Worm (Caenorhabditis elegans) whole organism, L1 larva: Measurements from ENCODE around the gene F25F2.1.

ENCODE experiments used
- C04F5.9 ChIP-seq: sonication (generic microtip); optimal IDR thresholded peaks from 2 replicates; lab custom pipeline; 2016; ENCODE audit warnings: missing genetic modification characterization, missing compliant biosample characterization
- C16A3.4 ChIP-seq: fragments of 150-350 bp; optimal IDR thresholded peaks from 2 replicates; lab custom pipeline; 2014; ENCODE audit warnings: missing biosample characterization, missing genetic modification characterization
- C34B4.2 ChIP-seq: sonication (generic microtip); optimal IDR thresholded peaks from 2 replicates; lab custom pipeline; 2017; ENCODE audit warnings: mild to moderate bottlenecking, missing genetic modification characterization, missing compliant biosample characterization
- F16B12.6 ChIP-seq: fragments of 150-350 bp; optimal IDR thresholded peaks from 2 replicates; lab custom pipeline; 2014; ENCODE audit warnings: missing biosample characterization, missing genetic modification characterization
- aly-2 ChIP-seq: fragments of 150-350 bp; optimal IDR thresholded peaks from 2 replicates; lab custom pipeline; 2014; ENCODE audit warnings: missing biosample characterization, missing genetic modification characterization
- ceh-63 ChIP-seq: fragments of 200-800 bp; sonication (Bioruptor generic); optimal IDR thresholded peaks from 2 replicates; lab custom pipeline; 2018; ENCODE audit warnings: mild to moderate bottlenecking, missing genetic modification characterization, missing compliant biosample characterization
- ceh-8 ChIP-seq: fragments of 200-800 bp; sonication (Bioruptor generic); optimal IDR thresholded peaks from 2 replicates; lab custom pipeline; 2018; ENCODE audit warnings: mild to moderate bottlenecking, missing genetic modification characterization, moderate library complexity, missing compliant biosample characterization
- ceh-82 ChIP-seq, 3 experiments: fragments of 150-350 bp in 1 of 3; sonication (generic microtip) in 2 of 3; optimal IDR thresholded peaks; 2 replicates each; lab custom pipeline; 2014 to 2017; ENCODE audit warnings: missing biosample characterization in 3 of 3, missing genetic modification characterization in 3 of 3
- ceh-88 ChIP-seq: fragments of 200-800 bp; sonication (Bioruptor generic); IDR thresholded peaks from 2 replicates; pipeline ENCODE4 v1.3.6; 2022; ENCODE audit warnings: missing genetic modification characterization, missing compliant biosample characterization
- ces-1 ChIP-seq: fragments of 150-350 bp; optimal IDR thresholded peaks from 2 replicates; lab custom pipeline; 2014; ENCODE audit warnings: missing biosample characterization, missing genetic modification reagents, missing genetic modification characterization
- dpl-1 ChIP-seq, 3 experiments: fragments of 150-350 bp in 2 of 3; sonication (generic microtip) in 1 of 3; optimal IDR thresholded peaks; 2 replicates each; lab custom pipeline; 2014 to 2017; ENCODE audit warnings: missing biosample characterization in 3 of 3, missing genetic modification characterization in 3 of 3, missing genetic modification reagents in 3 of 3
- dsc-1 ChIP-seq: sonication (generic microtip); optimal IDR thresholded peaks from 2 replicates; lab custom pipeline; 2016; ENCODE audit warnings: mild to moderate bottlenecking, missing genetic modification characterization, missing compliant biosample characterization
- efl-1 ChIP-seq, 4 experiments: fragments of 150-350 bp; optimal IDR thresholded peaks in 3 of 4; peaks in 1 of 4; 1 replicate in 1 of 4; 2 replicates in 3 of 4; lab custom pipeline; 2014; ENCODE audit warnings: missing biosample characterization in 2 of 4, missing genetic modification characterization in 2 of 4, missing genetic modification reagents in 2 of 4
- efl-3 ChIP-seq: fragments of 200-800 bp; sonication (Bioruptor generic); optimal IDR thresholded peaks from 2 replicates; lab custom pipeline; 2018; ENCODE audit warnings: mild to moderate bottlenecking, missing genetic modification characterization, missing compliant biosample characterization
- elt-2 ChIP-seq: sonication (generic microtip); optimal IDR thresholded peaks from 2 replicates; lab custom pipeline; 2016; ENCODE audit warnings: missing genetic modification characterization, mild to moderate bottlenecking, inconsistent platforms, missing compliant biosample characterization, missing genetic modification reagents
- elt-3 ChIP-seq, 6 experiments: fragments of 150-350 bp in 1 of 6; sonication (generic microtip); optimal IDR thresholded peaks; 2 replicates each; lab custom pipeline; 2017 to 2018; ENCODE audit warnings: missing biosample characterization in 6 of 6, missing genetic modification characterization in 6 of 6, inconsistent platforms in 1 of 6
- ets-5 ChIP-seq: fragments of 200-800 bp; sonication (Bioruptor generic); IDR thresholded peaks from 2 replicates; pipeline ENCODE4 v1.3.6; 2022; ENCODE audit warnings: missing genetic modification characterization, missing compliant biosample characterization
- fkh-10 ChIP-seq: sonication (generic microtip); optimal IDR thresholded peaks from 2 replicates; lab custom pipeline; 2017; ENCODE audit warnings: missing biosample characterization, missing genetic modification reagents, missing genetic modification characterization
- fkh-4 ChIP-seq: sonication (generic microtip); optimal IDR thresholded peaks from 2 replicates; lab custom pipeline; 2016; ENCODE audit warnings: missing compliant biosample characterization, missing genetic modification characterization, borderline replicate concordance
- hlh-4 ChIP-seq: sonication (generic microtip); optimal IDR thresholded peaks from 2 replicates; lab custom pipeline; 2016; ENCODE audit warnings: mild to moderate bottlenecking, missing genetic modification characterization, missing compliant biosample characterization
- hpl-2 ChIP-seq: fragments of 150-350 bp; optimal IDR thresholded peaks from 2 replicates; lab custom pipeline; 2014; ENCODE audit warnings: missing biosample characterization, missing genetic modification reagents, missing genetic modification characterization
- irx-1 ChIP-seq: sonication (generic microtip); optimal IDR thresholded peaks from 2 replicates; lab custom pipeline; 2016; ENCODE audit warnings: missing genetic modification characterization, missing compliant biosample characterization
- jun-1 ChIP-seq: fragments of 150-350 bp; optimal IDR thresholded peaks from 2 replicates; lab custom pipeline; 2014; ENCODE audit warnings: missing biosample characterization, missing genetic modification reagents, missing genetic modification characterization
- lin-13 ChIP-seq: fragments of 150-350 bp; optimal IDR thresholded peaks from 2 replicates; lab custom pipeline; 2014; ENCODE audit warnings: missing biosample characterization, missing genetic modification reagents, missing genetic modification characterization
- lin-14 ChIP-seq: fragments of 200-800 bp; sonication (Bioruptor generic); optimal IDR thresholded peaks from 2 replicates; lab custom pipeline; 2018; ENCODE audit warnings: mild to moderate bottlenecking, missing genetic modification characterization, moderate library complexity, missing compliant biosample characterization
- mab-9 ChIP-seq: fragments of 200-800 bp; sonication (Bioruptor generic); IDR thresholded peaks from 2 replicates; pipeline ENCODE4 v1.3.6; 2022; ENCODE audit warnings: missing genetic modification reagents, missing genetic modification characterization, missing compliant biosample characterization
- mef-2 ChIP-seq: fragments of 150-350 bp; optimal IDR thresholded peaks from 2 replicates; lab custom pipeline; 2014; ENCODE audit warnings: missing biosample characterization, missing genetic modification characterization
- mep-1 ChIP-seq: fragments of 150-350 bp; optimal IDR thresholded peaks from 2 replicates; lab custom pipeline; 2014; ENCODE audit warnings: missing biosample characterization, missing genetic modification characterization
- nhr-11 ChIP-seq: fragments of 150-350 bp; optimal IDR thresholded peaks from 2 replicates; lab custom pipeline; 2014; ENCODE audit warnings: missing biosample characterization, missing genetic modification characterization
- nhr-19 ChIP-seq: fragments of 200-800 bp; sonication (Bioruptor generic); conservative IDR thresholded peaks from 2 replicates; pipeline ENCODE4 v1.3.6; 2022; ENCODE audit warnings: missing genetic modification characterization, missing compliant biosample characterization
- nhr-20 ChIP-seq: sonication (generic microtip); optimal IDR thresholded peaks from 2 replicates; lab custom pipeline; 2016; ENCODE audit warnings: mild to moderate bottlenecking, missing genetic modification characterization, missing compliant biosample characterization
- nhr-237 ChIP-seq: fragments of 150-350 bp; optimal IDR thresholded peaks from 2 replicates; lab custom pipeline; 2014; ENCODE audit warnings: missing biosample characterization, missing genetic modification characterization
- nhr-28 ChIP-seq: fragments of 150-350 bp; optimal IDR thresholded peaks from 2 replicates; lab custom pipeline; 2014; ENCODE audit warnings: missing biosample characterization, missing genetic modification characterization
- nhr-47 ChIP-seq: sonication (generic microtip); optimal IDR thresholded peaks from 2 replicates; lab custom pipeline; 2016; ENCODE audit warnings: mild to moderate bottlenecking, missing genetic modification characterization, moderate library complexity, missing compliant biosample characterization
- nhr-71 ChIP-seq: sonication (generic microtip); optimal IDR thresholded peaks from 2 replicates; lab custom pipeline; 2016; ENCODE audit warnings: mild to moderate bottlenecking, missing genetic modification characterization, moderate library complexity, missing compliant biosample characterization
- nhr-85 ChIP-seq: sonication (generic microtip); peaks from one replicate; lab custom pipeline; 2016; ENCODE audit warnings: missing genetic modification characterization, inconsistent platforms, missing compliant biosample characterization
- pax-3 ChIP-seq: fragments of 200-800 bp; sonication (Bioruptor generic); optimal IDR thresholded peaks from 2 replicates; lab custom pipeline; 2018; ENCODE audit warnings: mild to moderate bottlenecking, missing genetic modification characterization, moderate library complexity, missing compliant biosample characterization
- pqm-1 ChIP-seq: sonication (generic microtip); optimal IDR thresholded peaks from 3 replicates; lab custom pipeline; 2017; ENCODE audit warnings: missing biosample characterization, missing genetic modification characterization
- rnt-1 ChIP-seq: sonication (generic microtip); optimal IDR thresholded peaks from 2 replicates; lab custom pipeline; 2016; ENCODE audit warnings: mild to moderate bottlenecking, missing genetic modification characterization, moderate library complexity, missing compliant biosample characterization
- skn-1 ChIP-seq: fragments of 150-350 bp; optimal IDR thresholded peaks from 2 replicates; lab custom pipeline; 2014; ENCODE audit warnings: missing biosample characterization, missing genetic modification characterization
- snu-23 ChIP-seq: sonication (generic microtip); optimal IDR thresholded peaks from 2 replicates; lab custom pipeline; 2016; ENCODE audit warnings: missing genetic modification characterization, missing compliant biosample characterization
- sox-4 ChIP-seq: sonication (generic microtip); optimal IDR thresholded peaks from 2 replicates; lab custom pipeline; 2016; ENCODE audit warnings: missing genetic modification characterization, missing compliant biosample characterization
- tbx-2 ChIP-seq: sonication (generic microtip); optimal IDR thresholded peaks from 2 replicates; lab custom pipeline; 2016; ENCODE audit warnings: missing genetic modification characterization, missing compliant biosample characterization
- unc-30 ChIP-seq: sonication (generic microtip); optimal IDR thresholded peaks from 2 replicates; lab custom pipeline; 2017; ENCODE audit warnings: missing biosample characterization, missing genetic modification characterization
- unc-98 ChIP-seq: fragments of 200-800 bp; sonication (Bioruptor generic); IDR thresholded peaks from 2 replicates; pipeline ENCODE4 v1.3.6; 2022; ENCODE audit warnings: missing genetic modification characterization, missing compliant biosample characterization
- xbp-1 ChIP-seq: sonication (generic microtip); optimal IDR thresholded peaks from 2 replicates; lab custom pipeline; 2016; ENCODE audit warnings: missing genetic modification characterization, missing compliant biosample characterization
- zag-1 ChIP-seq: fragments of 150-350 bp; optimal IDR thresholded peaks from 2 replicates; lab custom pipeline; 2014; ENCODE audit warnings: missing biosample characterization, missing genetic modification characterization
- ztf-4 ChIP-seq: fragments of 150-350 bp; optimal IDR thresholded peaks from 2 replicates; lab custom pipeline; 2014; ENCODE audit warnings: missing biosample characterization, missing genetic modification characterization

Gene F25F2.1

ce11 chrIII:4544959-4545358, 36.3 kb downstream of the F25F2.1 start, which contains the start of gene M88.3:
Gene M88.3 (minus strand): TSS chrIII:4545059.
- TF ChIP-seq lin-14 (no peak), ceh-63 (no peak), ceh-8 (no peak), snu-23 (GFP tag; lab: Kevin White, UChicago) (no peak), nhr-47 (tag; lab: Kevin White, UChicago) (no peak), fkh-4 (tag; lab: Kevin White, UChicago) (no peak), rnt-1 (tag; lab: Kevin White, UChicago) (no peak), ces-1 (GFP tag; lab: Kevin White, UChicago) (no peak), ztf-4 (tag; lab: Kevin White, UChicago) (no peak)

DNA sequence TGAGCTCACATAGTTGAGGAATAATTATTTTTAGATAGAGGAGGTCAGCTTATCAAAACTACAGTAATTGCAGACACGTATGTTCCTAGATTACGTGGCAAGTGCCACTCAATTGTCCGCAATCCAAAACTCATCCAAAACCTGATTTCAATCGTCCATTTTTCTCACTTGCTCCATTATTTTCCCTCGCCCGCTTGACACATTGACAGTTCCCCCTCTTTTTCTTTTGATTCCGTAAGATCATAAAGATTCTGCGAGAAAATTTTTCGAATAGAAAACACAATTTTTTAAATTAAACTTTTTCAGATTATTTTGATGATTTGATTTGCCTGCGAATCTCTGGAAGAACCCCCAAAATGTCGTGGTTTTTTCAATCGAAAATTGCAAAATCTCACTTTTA, 40.1 kb downstream of the F25F2.1 start, which contains the start of gene M88.4:
TSS of gene M88.4 (plus strand) at position 301 of the 400 bp plus-strand sequence.
- TF ChIP-seq pax-3 (no peak), ceh-8 (no peak), elt-2 (tag; lab: Kevin White, UChicago) (no peak), skn-1 (tag; lab: Kevin White, UChicago) (no peak), efl-3 (GFP tag; lab: Kevin White, UChicago) (no peak), F16B12.6 (no peak), C04F5.9 (tag; lab: Kevin White, UChicago) (no peak), fkh-10 (GFP tag; lab: Kevin White, UChicago) (no peak), ets-5 (GFP tag; lab: Robert Waterston, UW) (no peak), unc-98 (GFP tag; lab: Robert Waterston, UW) (no peak), unc-30 (tag; lab: Kevin White, UChicago) (no peak), jun-1 (tag; lab: Kevin White, UChicago) (no peak), nhr-237 (tag; lab: Kevin White, UChicago) (no peak), sox-4 (no peak), zag-1 (no peak), efl-1 (optimal IDR thresholded peaks at IDR 0.05; lab: Kevin White, UChicago) (no peak), efl-1 (GFP tag; optimal IDR thresholded peaks at IDR 0.05 in 1 of 2; lab: Kevin White, UChicago) (no peak), pqm-1 (tag; lab: Kevin White, UChicago) (no peak)

DNA sequence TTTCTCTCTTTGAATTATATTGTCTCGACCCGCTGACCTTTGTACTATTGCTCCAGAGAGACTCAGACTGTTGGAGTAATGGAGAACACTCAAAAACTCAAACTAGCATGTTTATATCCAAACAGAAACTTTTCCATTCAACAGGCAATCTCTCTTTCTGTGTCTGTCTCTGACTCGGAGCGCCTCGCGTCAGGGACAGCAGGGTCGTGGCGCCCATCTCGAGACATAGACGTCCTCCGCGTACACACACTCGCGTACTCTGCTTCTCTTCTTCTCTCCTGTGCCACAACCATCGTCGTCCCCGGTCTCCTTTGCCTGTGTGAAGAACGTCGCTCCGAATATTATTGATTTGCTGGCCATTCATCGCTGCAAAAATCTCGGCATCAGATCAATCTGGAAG, 43.3 kb downstream of the F25F2.1 start:
- TF ChIP-seq xbp-1 (tag; lab: Kevin White, UChicago) (peak; percentile 15), hlh-4 (tag; lab: Kevin White, UChicago) (no peak), lin-14 (peak; percentile 97), lin-13 (peak; percentile 16), irx-1 (tag; lab: Kevin White, UChicago) (peak; percentile 14), efl-1 (optimal IDR thresholded peaks at IDR 0.05; lab: Kevin White, UChicago) (peak; percentile 55 to 63), efl-1 (GFP tag; optimal IDR thresholded peaks at IDR 0.05 in 1 of 2; lab: Kevin White, UChicago) (peak in 1 of 2 experiments; percentile 24), mab-9 (GFP tag; lab: Robert Waterston, UW) (no peak), nhr-71 (tag; lab: Kevin White, UChicago) (peak; percentile 73), nhr-85 (tag; lab: Kevin White, UChicago) (peak; percentile 81), pqm-1 (tag; lab: Kevin White, UChicago) (no peak), zag-1 (no peak), nhr-28 (tag; lab: Kevin White, UChicago) (no peak), tbx-2 (tag; lab: Kevin White, UChicago) (peak; percentile 60), C04F5.9 (tag; lab: Kevin White, UChicago) (no peak), nhr-11 (tag; lab: Kevin White, UChicago) (no peak), C34B4.2 (tag; lab: Kevin White, UChicago) (no peak), elt-3 (tag; optimal IDR thresholded peaks at IDR 0.05; lab: Kevin White, UChicago) (peak in 1 of 6 experiments; percentile 39), ceh-82 (tag; optimal IDR thresholded peaks at IDR 0.05; lab: Kevin White, UChicago) (peak in 2 of 3 experiments; percentile 31 to 81), dsc-1 (peak; percentile 23), ztf-4 (tag; lab: Kevin White, UChicago) (peak; percentile 20), dpl-1 (GFP tag; optimal IDR thresholded peaks at IDR 0.05; lab: Kevin White, UChicago) (peak; percentile 21 to 47 (median 43)), efl-3 (GFP tag; lab: Kevin White, UChicago) (no peak), C16A3.4 (tag; lab: Kevin White, UChicago) (peak; percentile 48), skn-1 (tag; lab: Kevin White, UChicago) (peak; percentile 67), nhr-19 (GFP tag; lab: Robert Waterston, UW) (peak; percentile 64), fkh-10 (GFP tag; lab: Kevin White, UChicago) (no peak), fkh-4 (tag; lab: Kevin White, UChicago) (no peak), nhr-47 (tag; lab: Kevin White, UChicago) (peak; percentile 44), nhr-20 (peak; percentile 76), aly-2 (tag; lab: Kevin White, UChicago) (no peak), mep-1 (peak; percentile 61), hpl-2 (no peak), mef-2 (tag; lab: Kevin White, UChicago) (no peak), ceh-88 (GFP tag; lab: Robert Waterston, UW) (no peak)
